Worm (Caenorhabditis elegans) whole organism, L3 larva: Measurements from ENCODE around the gene aat-4.
A peak's percentile ranks its signal among the peaks of the same experiment; 100 is the strongest.

ENCODE experiments used
- ZK546.5 ChIP-seq: sonication (generic microtip); optimal IDR thresholded peaks from 2 replicates; lab custom pipeline; 2017; ENCODE audit warnings: missing biosample characterization, missing genetic modification characterization
- aly-2 ChIP-seq: fragments of 150-350 bp; optimal IDR thresholded peaks from 2 replicates; lab custom pipeline; 2014; ENCODE audit warnings: missing biosample characterization, missing genetic modification characterization
- ceh-16 ChIP-seq: sonication (generic microtip); optimal IDR thresholded peaks from 2 replicates; lab custom pipeline; 2017; ENCODE audit warnings: missing biosample characterization, missing genetic modification characterization
- ceh-82 ChIP-seq: fragments of 150-350 bp; optimal IDR thresholded peaks from 2 replicates; lab custom pipeline; 2014; ENCODE audit warnings: missing biosample characterization, missing genetic modification characterization
- daf-12 ChIP-seq: fragments of 150-350 bp; optimal IDR thresholded peaks from 2 replicates; lab custom pipeline; 2014; ENCODE audit warnings: missing biosample characterization, missing genetic modification reagents, missing genetic modification characterization
- egl-27 ChIP-seq: sonication (generic microtip); optimal IDR thresholded peaks from 4 replicates; lab custom pipeline; 2017; ENCODE audit warnings: missing biosample characterization, missing genetic modification reagents, missing genetic modification characterization
- egl-5 ChIP-seq: fragments of 150-350 bp; optimal IDR thresholded peaks from 2 replicates; lab custom pipeline; 2017; ENCODE audit warnings: missing biosample characterization, missing genetic modification reagents, missing genetic modification characterization, inconsistent platforms
- elt-1 ChIP-seq: fragments of 150-350 bp; optimal IDR thresholded peaks from 2 replicates; lab custom pipeline; 2014; ENCODE audit warnings: missing biosample characterization, missing genetic modification characterization
- elt-3 ChIP-seq, 3 experiments: fragments of 150-350 bp in 1 of 3; sonication (generic microtip) in 2 of 3; optimal IDR thresholded peaks; 2 replicates in 2 of 3; 4 replicates in 1 of 3; lab custom pipeline; 2014 to 2017; ENCODE audit warnings: missing biosample characterization in 3 of 3, missing genetic modification characterization in 3 of 3
- eor-1 ChIP-seq, 2 experiments: fragments of 150-350 bp; optimal IDR thresholded peaks; 2 replicates each; lab custom pipeline; 2014 to 2018; ENCODE audit warnings: missing biosample characterization in 2 of 2, missing genetic modification characterization in 2 of 2
- fkh-10 ChIP-seq: sonication (generic microtip); optimal IDR thresholded peaks from 2 replicates; lab custom pipeline; 2017; ENCODE audit warnings: missing biosample characterization, missing genetic modification reagents, missing genetic modification characterization
- fkh-2 ChIP-seq: fragments of 150-350 bp; optimal IDR thresholded peaks from 2 replicates; lab custom pipeline; 2014; ENCODE audit warnings: missing biosample characterization, missing genetic modification reagents, missing genetic modification characterization
- fos-1 ChIP-seq: fragments of 150-350 bp; optimal IDR thresholded peaks from 2 replicates; lab custom pipeline; 2014; ENCODE audit warnings: missing biosample characterization, missing genetic modification characterization
- jun-1 ChIP-seq: fragments of 150-350 bp; optimal IDR thresholded peaks from 2 replicates; lab custom pipeline; 2014; ENCODE audit warnings: missing biosample characterization, missing genetic modification reagents, missing genetic modification characterization
- lin-15B ChIP-seq: fragments of 150-350 bp; optimal IDR thresholded peaks from 2 replicates; lab custom pipeline; 2014; ENCODE audit warnings: missing biosample characterization, missing genetic modification characterization
- lin-39 ChIP-seq: fragments of 150-350 bp; optimal IDR thresholded peaks from 2 replicates; lab custom pipeline; 2018; ENCODE audit warnings: missing biosample characterization, missing genetic modification reagents, missing genetic modification characterization
- mdl-1 ChIP-seq: fragments of 150-350 bp; optimal IDR thresholded peaks from 2 replicates; lab custom pipeline; 2014; ENCODE audit warnings: missing biosample characterization, missing genetic modification characterization
- mml-1 ChIP-seq: fragments of 150-350 bp; sonication (generic microtip); optimal IDR thresholded peaks from 3 replicates; lab custom pipeline; 2014; ENCODE audit warnings: missing biosample characterization, missing genetic modification characterization
- nfya-1 ChIP-seq: sonication (generic microtip); optimal IDR thresholded peaks from 2 replicates; lab custom pipeline; 2017; ENCODE audit warnings: missing genetic modification characterization, mild to moderate bottlenecking, missing compliant biosample characterization, antibody characterized with exemption, moderate library complexity; ENCODE audit not compliant: insufficient read depth
- nhr-12 ChIP-seq: fragments of 150-350 bp; optimal IDR thresholded peaks from 2 replicates; lab custom pipeline; 2014; ENCODE audit warnings: missing biosample characterization, missing genetic modification characterization
- nhr-23 ChIP-seq: fragments of 150-350 bp; optimal IDR thresholded peaks from 2 replicates; lab custom pipeline; 2014; ENCODE audit warnings: missing biosample characterization, missing genetic modification reagents, missing genetic modification characterization
- nhr-237 ChIP-seq: fragments of 150-350 bp; optimal IDR thresholded peaks from 2 replicates; lab custom pipeline; 2014; ENCODE audit warnings: missing biosample characterization, missing genetic modification characterization
- nhr-25 ChIP-seq: sonication (generic microtip); optimal IDR thresholded peaks from 2 replicates; lab custom pipeline; 2017; ENCODE audit warnings: missing biosample characterization, missing genetic modification characterization
- nhr-28 ChIP-seq: fragments of 150-350 bp; optimal IDR thresholded peaks from 2 replicates; lab custom pipeline; 2014; ENCODE audit warnings: missing biosample characterization, missing genetic modification characterization
- nhr-43 ChIP-seq: sonication (generic microtip); optimal IDR thresholded peaks from 2 replicates; lab custom pipeline; 2016; ENCODE audit warnings: mild to moderate bottlenecking, missing genetic modification characterization, missing compliant biosample characterization; ENCODE audit not compliant: poor library complexity, severe bottlenecking
- nhr-67 ChIP-seq: fragments of 150-350 bp; optimal IDR thresholded peaks from 2 replicates; lab custom pipeline; 2014; ENCODE audit warnings: missing biosample characterization, missing genetic modification characterization
- nhr-76 ChIP-seq: fragments of 150-350 bp; sonication (generic microtip); optimal IDR thresholded peaks from 5 replicates; lab custom pipeline; 2014; ENCODE audit warnings: missing biosample characterization, missing genetic modification characterization
- nhr-77 ChIP-seq: fragments of 150-350 bp; optimal IDR thresholded peaks from 2 replicates; lab custom pipeline; 2014; ENCODE audit warnings: missing biosample characterization, missing genetic modification characterization
- pqm-1 ChIP-seq: fragments of 150-350 bp; optimal IDR thresholded peaks from 2 replicates; lab custom pipeline; 2017; ENCODE audit warnings: missing biosample characterization, missing genetic modification characterization, inconsistent platforms
- sea-2 ChIP-seq: fragments of 150-350 bp; sonication (generic microtip); optimal IDR thresholded peaks from 4 replicates; lab custom pipeline; 2014; ENCODE audit warnings: missing biosample characterization, missing genetic modification reagents, missing genetic modification characterization
- snpc-4 ChIP-seq: fragments of 150-350 bp; optimal IDR thresholded peaks from 2 replicates; lab custom pipeline; 2014; ENCODE audit warnings: missing biosample characterization, missing genetic modification characterization
- unc-39 ChIP-seq: sonication (generic microtip); optimal IDR thresholded peaks from 4 replicates; lab custom pipeline; 2017; ENCODE audit warnings: missing biosample characterization, missing genetic modification characterization
- unc-62 ChIP-seq: fragments of 150-350 bp; sonication (generic microtip); optimal IDR thresholded peaks from 4 replicates; lab custom pipeline; 2014; ENCODE audit warnings: missing biosample characterization, missing genetic modification reagents, missing genetic modification characterization
- zag-1 ChIP-seq: fragments of 150-350 bp; optimal IDR thresholded peaks from 2 replicates; lab custom pipeline; 2014; ENCODE audit warnings: missing biosample characterization, missing genetic modification characterization
- ztf-11 ChIP-seq: fragments of 150-350 bp; optimal IDR thresholded peaks from 2 replicates; lab custom pipeline; 2014; ENCODE audit warnings: missing biosample characterization, missing genetic modification characterization
- ztf-4 ChIP-seq: fragments of 150-350 bp; optimal IDR thresholded peaks from 2 replicates; lab custom pipeline; 2014; ENCODE audit warnings: missing biosample characterization, missing genetic modification characterization

aat-4 gene

DNA sequence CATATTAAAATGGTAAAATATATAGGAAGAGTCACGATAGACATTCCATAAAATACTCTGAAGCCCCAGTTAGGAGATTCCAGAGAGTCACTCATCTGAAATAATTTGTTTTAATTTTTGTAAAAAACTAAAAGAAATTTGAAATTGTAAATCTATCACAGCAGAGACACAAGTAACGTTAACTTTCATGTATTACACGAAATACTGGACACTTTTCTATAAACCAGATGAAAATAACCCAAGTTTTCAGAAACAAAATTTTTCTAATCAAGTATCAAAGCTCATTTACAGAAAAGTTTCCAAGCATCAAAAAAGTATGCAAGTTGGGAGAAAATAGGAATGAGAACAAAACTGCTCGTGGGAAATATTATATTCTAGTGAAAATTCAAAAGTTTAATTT lies 22.7 kb upstream of the aat-4 start, which contains the start of gene srv-27:
Gene srv-27 (minus strand): TSS at position 101 of the 400 bp plus-strand sequence.
- TF ChIP-seq fkh-10 (GFP tag; lab: Kevin White, UChicago): no peak
- TF ChIP-seq unc-39: no peak
- no peak for TF ChIP-seq egl-5
- no peak for TF ChIP-seq ZK546.5
- no peak for TF ChIP-seq nhr-43 (tag; lab: Kevin White, UChicago)
- no peak for TF ChIP-seq egl-27 (tag; lab: Kevin White, UChicago)
- no peak for TF ChIP-seq ztf-4 (tag; lab: Kevin White, UChicago)
- no peak for TF ChIP-seq nhr-28 (tag; lab: Kevin White, UChicago)
- no peak for TF ChIP-seq nhr-23 (tag; lab: Kevin White, UChicago)
- TF ChIP-seq eor-1 (tag; optimal IDR thresholded peaks at IDR 0.05; lab: Kevin White, UChicago): no peak
- no peak for TF ChIP-seq nhr-77 (tag; lab: Kevin White, UChicago)

ce11 chrIV:6294081-6294480 lies 18.6 kb upstream of the aat-4 start, which contains the start of gene hil-2:
Gene hil-2, plus strand, starts transcription at chrIV:6294240.
- TF ChIP-seq lin-39 (peak; percentile 23), ztf-4 (tag; lab: Kevin White, UChicago) (no peak)

ce11 chrIV:6290741-6291140 lies 15.2 kb upstream of the aat-4 start, which contains the start of gene srv-24:
Gene srv-24, minus strand, starts transcription at chrIV:6290841.
- TF ChIP-seq ceh-82 (tag; lab: Kevin White, UChicago) (no peak), eor-1 (tag; optimal IDR thresholded peaks at IDR 0.05; lab: Kevin White, UChicago) (no peak), nhr-43 (tag; lab: Kevin White, UChicago) (no peak), jun-1 (tag; lab: Kevin White, UChicago) (no peak), nhr-237 (tag; lab: Kevin White, UChicago) (no peak), nfya-1 (tag; lab: Kevin White, UChicago) (no peak), aly-2 (no peak), nhr-77 (tag; lab: Kevin White, UChicago) (no peak), unc-62 (GFP tag; lab: Kevin White, UChicago) (no peak), fos-1 (no peak), nhr-12 (no peak)

DNA sequence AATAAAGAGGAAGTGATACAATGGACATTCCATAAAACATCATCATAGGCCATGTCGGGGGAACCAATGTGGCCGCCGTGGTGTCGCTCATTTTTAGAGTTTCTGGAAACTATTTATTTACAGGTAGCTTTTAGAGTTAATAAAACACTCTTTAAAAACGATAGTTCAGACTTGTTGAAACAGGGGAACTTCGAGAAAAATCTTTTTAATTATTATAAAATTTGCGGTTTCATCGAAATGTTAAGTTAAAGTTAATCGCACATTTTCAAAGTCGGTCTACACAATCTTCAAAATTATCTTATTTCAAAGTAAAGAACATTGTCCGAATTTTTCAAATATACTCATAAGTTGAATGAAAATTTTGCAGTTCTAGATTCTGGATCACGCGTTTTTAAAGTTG lies 8.8 kb upstream of the aat-4 start, which contains the start of gene ops-1:
Gene ops-1 (minus strand): TSS at position 101 of the 400 bp plus-strand sequence.
- TF ChIP-seq lin-15B (tag; lab: Kevin White, UChicago) (no peak), elt-1 (no peak), nhr-28 (tag; lab: Kevin White, UChicago) (no peak), nhr-67 (tag; lab: Kevin White, UChicago) (no peak), ztf-11 (no peak), daf-12 (tag; lab: Kevin White, UChicago) (no peak), mdl-1 (tag; lab: Kevin White, UChicago) (no peak), jun-1 (tag; lab: Kevin White, UChicago) (no peak), fkh-2 (no peak), ceh-82 (tag; lab: Kevin White, UChicago) (no peak), pqm-1 (tag; lab: Kevin White, UChicago) (no peak), nhr-237 (tag; lab: Kevin White, UChicago) (no peak), elt-3 (tag; optimal IDR thresholded peaks at IDR 0.05; lab: Kevin White, UChicago) (no peak), nhr-25 (no peak), fos-1 (no peak)

DNA sequence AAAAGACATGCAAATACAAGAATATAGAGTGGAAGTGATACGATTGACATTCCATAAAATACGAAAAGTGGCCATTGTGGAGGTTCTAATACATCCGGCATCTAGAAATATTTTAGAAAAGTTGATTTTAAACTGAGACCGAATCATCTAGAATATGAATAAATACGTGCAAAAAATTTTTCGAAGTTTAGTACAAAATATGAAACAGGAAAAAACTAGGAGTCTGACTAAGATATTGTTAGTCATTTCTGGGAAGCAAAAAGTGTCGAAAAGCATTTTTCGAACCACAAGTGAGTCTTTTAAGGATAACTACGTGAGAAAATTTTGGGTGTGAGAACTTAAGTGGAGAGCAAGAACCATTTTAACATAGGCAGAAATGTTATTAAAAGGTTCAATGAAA lies 6.6 kb upstream of the aat-4 start, which contains the start of gene srv-32:
Gene srv-32 (minus strand): TSS at position 101 of the 400 bp plus-strand sequence.
- TF ChIP-seq zag-1 (tag; lab: Kevin White, UChicago) (no peak), snpc-4 (tag; lab: Kevin White, UChicago) (no peak), ceh-16 (tag; lab: Kevin White, UChicago) (no peak), nhr-237 (tag; lab: Kevin White, UChicago) (no peak), nhr-76 (no peak), lin-15B (tag; lab: Kevin White, UChicago) (no peak), nhr-43 (tag; lab: Kevin White, UChicago) (no peak), nhr-77 (tag; lab: Kevin White, UChicago) (no peak), sea-2 (GFP tag; lab: Kevin White, UChicago) (no peak), mml-1 (tag; lab: Kevin White, UChicago) (no peak)
